Fruit fly (Drosophila melanogaster): Measurements from ENCODE around the gene ens.

Gene ens

dm6 chr3L:4108072-4108843 is 26.1 kb downstream of the ens start, which contains the start of gene Ack:
Gene Ack (plus strand): TSS chr3L:4108186.
- TF ChIP-seq Clk (GFP tag; optimal IDR thresholded peaks at IDR 0.05) = peak; percentile 32
- TF ChIP-seq CG7045 (GFP tag; optimal IDR thresholded peaks at IDR 0.05) = no peak
- TF ChIP-seq Hr96 (GFP tag; optimal IDR thresholded peaks at IDR 0.05) = no peak
- no peak for TF ChIP-seq CG7101 (tag; optimal IDR thresholded peaks at IDR 0.05)
- TF ChIP-seq ovo (GFP tag; optimal IDR thresholded peaks at IDR 0.05) = no peak
- no peak for TF ChIP-seq CG1620 (GFP tag; optimal IDR thresholded peaks at IDR 0.05)
- TF ChIP-seq tj (GFP tag; optimal IDR thresholded peaks at IDR 0.05) = peak; percentile 37
- TF ChIP-seq cic (GFP tag; optimal IDR thresholded peaks at IDR 0.05) = peak; percentile 58
- peak; percentile 79 for TF ChIP-seq Mnt (GFP tag; optimal IDR thresholded peaks at IDR 0.05)
- peak; percentile 45 for TF ChIP-seq CG12768 (GFP tag; optimal IDR thresholded peaks at IDR 0.05)
- TF ChIP-seq toe (GFP tag; optimal IDR thresholded peaks at IDR 0.05) = peak; percentile 16
- peak; percentile 51 for TF ChIP-seq CG11617 (GFP tag; optimal IDR thresholded peaks at IDR 0.05)
- no peak for TF ChIP-seq pad (GFP tag; optimal IDR thresholded peaks at IDR 0.05)
- no peak for TF ChIP-seq Crg-1 (GFP tag; optimal IDR thresholded peaks at IDR 0.05)
- TF ChIP-seq CG33017 (tag; optimal IDR thresholded peaks at IDR 0.05) = no peak
- peak; percentile 76 for TF ChIP-seq bab1 (GFP tag; optimal IDR thresholded peaks at IDR 0.05)
- no peak for TF ChIP-seq CG14711 (tag; optimal IDR thresholded peaks at IDR 0.05)
- TF ChIP-seq CG5204 (GFP tag; optimal IDR thresholded peaks at IDR 0.05) = no peak
- no peak for TF ChIP-seq cnc (optimal IDR thresholded peaks at IDR 0.05)
- TF ChIP-seq kay (GFP tag; ENCODE audit: borderline replicate concordance) = no peak

- TF ChIP-seq CG12768 (GFP tag; optimal IDR thresholded peaks at IDR 0.05) = peak; percentile 35
- no peak for TF ChIP-seq toe (GFP tag; optimal IDR thresholded peaks at IDR 0.05)
- TF ChIP-seq kay (GFP tag; ENCODE audit: borderline replicate concordance) = peak; percentile 94
- TF ChIP-seq cic (GFP tag; optimal IDR thresholded peaks at IDR 0.05) = peak; percentile 72
Measured at dm6 chr3L:4107120-4107519, 27.2 kb downstream of the ens start.

- TF ChIP-seq Mnt (GFP tag; optimal IDR thresholded peaks at IDR 0.05) (peak; percentile 76), pad (GFP tag; optimal IDR thresholded peaks at IDR 0.05) (peak; percentile 37), CG1620 (GFP tag; optimal IDR thresholded peaks at IDR 0.05) (no peak), CG12768 (GFP tag; optimal IDR thresholded peaks at IDR 0.05) (peak; percentile 85), bab1 (GFP tag; optimal IDR thresholded peaks at IDR 0.05) (no peak), cic (GFP tag; optimal IDR thresholded peaks at IDR 0.05) (peak; percentile 95), cnc (optimal IDR thresholded peaks at IDR 0.05) (no peak), CG33017 (tag; optimal IDR thresholded peaks at IDR 0.05) (no peak), CG7101 (tag; optimal IDR thresholded peaks at IDR 0.05) (no peak), toe (GFP tag; optimal IDR thresholded peaks at IDR 0.05) (no peak), Crg-1 (GFP tag; optimal IDR thresholded peaks at IDR 0.05) (peak; percentile 47), CG14711 (tag; optimal IDR thresholded peaks at IDR 0.05) (no peak), ovo (GFP tag; optimal IDR thresholded peaks at IDR 0.05) (peak; percentile 51), CG11617 (GFP tag; optimal IDR thresholded peaks at IDR 0.05) (peak; percentile 60), CG7045 (GFP tag; optimal IDR thresholded peaks at IDR 0.05) (peak; percentile 21), Hr96 (GFP tag; optimal IDR thresholded peaks at IDR 0.05) (peak; percentile 22), Clk (GFP tag; optimal IDR thresholded peaks at IDR 0.05) (no peak), tj (GFP tag; optimal IDR thresholded peaks at IDR 0.05) (peak; percentile 43), CG5204 (GFP tag; optimal IDR thresholded peaks at IDR 0.05) (no peak), kay (GFP tag; ENCODE audit: borderline replicate concordance) (peak; percentile 69)
Measured at dm6 chr3L:4103258-4104247, 30.8 kb downstream of the ens start, which contains the start of gene Fit1. Gene Fit1 (plus strand): TSS chr3L:4103564.

dm6 chr3L:4102496-4103257 is 31.7 kb downstream of the ens start, which contains the start of gene CG14995:
Gene CG14995 (minus strand): TSS chr3L:4103256.
- TF ChIP-seq CG7045 (GFP tag; optimal IDR thresholded peaks at IDR 0.05) = no peak
- no peak for TF ChIP-seq CG1620 (GFP tag; optimal IDR thresholded peaks at IDR 0.05)
- peak; percentile 98 for TF ChIP-seq cic (GFP tag; optimal IDR thresholded peaks at IDR 0.05)
- TF ChIP-seq CG12768 (GFP tag; optimal IDR thresholded peaks at IDR 0.05) = peak; percentile 33
- TF ChIP-seq CG33017 (tag; optimal IDR thresholded peaks at IDR 0.05) = peak; percentile 39
- TF ChIP-seq ovo (GFP tag; optimal IDR thresholded peaks at IDR 0.05) = peak; percentile 38
- peak; percentile 25 for TF ChIP-seq toe (GFP tag; optimal IDR thresholded peaks at IDR 0.05)
- TF ChIP-seq pad (GFP tag; optimal IDR thresholded peaks at IDR 0.05) = peak; percentile 36
- TF ChIP-seq bab1 (GFP tag; optimal IDR thresholded peaks at IDR 0.05) = peak; percentile 67
- TF ChIP-seq cnc (optimal IDR thresholded peaks at IDR 0.05) = no peak
- TF ChIP-seq Clk (GFP tag; optimal IDR thresholded peaks at IDR 0.05) = peak; percentile 25
- TF ChIP-seq Mnt (GFP tag; optimal IDR thresholded peaks at IDR 0.05) = peak; percentile 94
- no peak for TF ChIP-seq CG5204 (GFP tag; optimal IDR thresholded peaks at IDR 0.05)
- TF ChIP-seq Hr96 (GFP tag; optimal IDR thresholded peaks at IDR 0.05) = peak; percentile 11
- no peak for TF ChIP-seq CG11617 (GFP tag; optimal IDR thresholded peaks at IDR 0.05)
- peak; percentile 93 for TF ChIP-seq kay (GFP tag; ENCODE audit: borderline replicate concordance)
- peak; percentile 39 for TF ChIP-seq CG7101 (tag; optimal IDR thresholded peaks at IDR 0.05)
- TF ChIP-seq CG14711 (tag; optimal IDR thresholded peaks at IDR 0.05) = peak; percentile 33
- no peak for TF ChIP-seq Crg-1 (GFP tag; optimal IDR thresholded peaks at IDR 0.05)
- TF ChIP-seq tj (GFP tag; optimal IDR thresholded peaks at IDR 0.05) = peak; percentile 41

Data from whole organism, adult.